Fruit fly (Drosophila melanogaster) whole organism, prepupa: ENCODE results near the gene Dh31.

Experiments
- Blimp-1 ChIP-seq: fragments of 200-800 bp; sonication (Bioruptor generic); optimal IDR thresholded peaks from 3 replicates; lab custom pipeline; 2017; ENCODE audit warnings: missing biosample characterization, missing genetic modification characterization, mild to moderate bottlenecking, moderate library complexity, missing genetic modification reagents
- CG10631 ChIP-seq: fragments of 200-800 bp; sonication (Bioruptor generic); optimal IDR thresholded peaks from 2 replicates; lab custom pipeline; 2016; ENCODE audit warnings: missing biosample characterization, missing genetic modification characterization
- CG10669 ChIP-seq: fragments of 200-800 bp; sonication (Bioruptor generic); optimal IDR thresholded peaks from 3 replicates; lab custom pipeline; 2018; ENCODE audit warnings: missing biosample characterization, mild to moderate bottlenecking, missing genetic modification characterization, moderate library complexity
- CG11762 ChIP-seq: fragments of 200-800 bp; sonication (Bioruptor generic); optimal IDR thresholded peaks from 3 replicates; lab custom pipeline; 2016; ENCODE audit warnings: missing biosample characterization, missing genetic modification characterization; ENCODE audit not compliant: insufficient read depth
- CG11902 ChIP-seq: fragments of 200-800 bp; sonication (Bioruptor generic); optimal IDR thresholded peaks from 3 replicates; lab custom pipeline; 2016; ENCODE audit warnings: missing biosample characterization, missing genetic modification characterization
- CG15336 ChIP-seq: fragments of 200-800 bp; sonication (Bioruptor generic); IDR thresholded peaks from 2 replicates; pipeline ENCODE4 v1.3.6; 2022; ENCODE audit warnings: missing biosample characterization, missing genetic modification characterization
- CG1621 ChIP-seq: fragments of 200-800 bp; sonication (Bioruptor generic); optimal IDR thresholded peaks from 3 replicates; lab custom pipeline; 2018; ENCODE audit warnings: missing biosample characterization, mild to moderate bottlenecking, missing genetic modification characterization
- CG3032 ChIP-seq: fragments of 200-800 bp; optimal IDR thresholded peaks from 2 replicates; lab custom pipeline; 2019; ENCODE audit warnings: missing biosample characterization, mild to moderate bottlenecking, missing genetic modification characterization, moderate library complexity
- CG31627 ChIP-seq: fragments of 200-800 bp; sonication (Bioruptor generic); optimal IDR thresholded peaks from 3 replicates; lab custom pipeline; 2016; ENCODE audit warnings: missing biosample characterization, missing genetic modification characterization
- CG32006 ChIP-seq: fragments of 200-800 bp; sonication (Bioruptor generic); optimal IDR thresholded peaks from 3 replicates; lab custom pipeline; 2017; ENCODE audit warnings: missing biosample characterization, mild to moderate bottlenecking, missing genetic modification characterization
- CG34406 ChIP-seq: fragments of 200-800 bp; sonication (Bioruptor generic); optimal IDR thresholded peaks from 3 replicates; lab custom pipeline; 2016; ENCODE audit warnings: missing biosample characterization, missing genetic modification characterization
- CG3919 ChIP-seq: fragments of 200-800 bp; sonication (Bioruptor generic); optimal IDR thresholded peaks from 3 replicates; lab custom pipeline; 2016; ENCODE audit warnings: missing biosample characterization, missing genetic modification characterization
- CG4318 ChIP-seq: fragments of 200-800 bp; sonication (Bioruptor generic); optimal IDR thresholded peaks from 3 replicates; lab custom pipeline; 2017; ENCODE audit warnings: missing biosample characterization, mild to moderate bottlenecking, missing genetic modification characterization
- CG6163 ChIP-seq: fragments of 200-800 bp; sonication (Bioruptor generic); IDR thresholded peaks from 3 replicates; pipeline ENCODE4 v1.3.6; 2022; ENCODE audit warnings: missing biosample characterization, missing genetic modification characterization
- CG6276 ChIP-seq: fragments of 200-800 bp; sonication (Bioruptor generic); optimal IDR thresholded peaks from 2 replicates; lab custom pipeline; 2017; ENCODE audit warnings: missing biosample characterization, mild to moderate bottlenecking, missing genetic modification characterization
- CG6854 ChIP-seq: fragments of 200-800 bp; sonication (Bioruptor generic); optimal IDR thresholded peaks from 2 replicates; lab custom pipeline; 2017; ENCODE audit warnings: missing biosample characterization, mild to moderate bottlenecking, missing genetic modification characterization
- CG8119 ChIP-seq: fragments of 200-800 bp; sonication (Bioruptor generic); IDR thresholded peaks from 3 replicates; pipeline ENCODE4 v1.3.6; 2022; ENCODE audit warnings: missing biosample characterization, missing genetic modification characterization
- CG8319 ChIP-seq: fragments of 200-800 bp; sonication (Bioruptor generic); optimal IDR thresholded peaks from 3 replicates; lab custom pipeline; 2016; ENCODE audit warnings: missing biosample characterization, missing genetic modification characterization
- CG8632 ChIP-seq: fragments of 200-800 bp; sonication (Bioruptor generic); optimal IDR thresholded peaks from 3 replicates; lab custom pipeline; 2016; ENCODE audit warnings: missing biosample characterization, missing genetic modification characterization
- CG9139 ChIP-seq: fragments of 200-800 bp; sonication (Bioruptor generic); optimal IDR thresholded peaks from 3 replicates; lab custom pipeline; 2017; ENCODE audit warnings: missing biosample characterization, mild to moderate bottlenecking, missing genetic modification characterization
- Eip75B ChIP-seq: fragments of 200-800 bp; sonication (Bioruptor generic); optimal IDR thresholded peaks from 3 replicates; lab custom pipeline; 2016; ENCODE audit warnings: missing biosample characterization, missing genetic modification characterization
- Eip78C ChIP-seq: fragments of 200-800 bp; sonication (Bioruptor generic); peaks from one replicate; lab custom pipeline; 2016; ENCODE audit warnings: missing biosample characterization, missing genetic modification characterization
- Eip93F ChIP-seq: fragments of 200-800 bp; sonication (Bioruptor generic); optimal IDR thresholded peaks from 2 replicates; lab custom pipeline; 2016; ENCODE audit warnings: missing biosample characterization, mild to moderate bottlenecking, missing genetic modification characterization
- Ets96B ChIP-seq: fragments of 200-800 bp; optimal IDR thresholded peaks from 2 replicates; lab custom pipeline; 2019; ENCODE audit warnings: missing biosample characterization, mild to moderate bottlenecking, missing genetic modification characterization, moderate library complexity
- Gug ChIP-seq: fragments of 200-800 bp; sonication (Bioruptor generic); IDR thresholded peaks from 2 replicates; pipeline ENCODE4 v1.3.6; 2022; ENCODE audit warnings: missing biosample characterization, missing genetic modification characterization
- Hr38 ChIP-seq: sonication (Bioruptor generic); optimal IDR thresholded peaks from 2 replicates; lab custom pipeline; 2016; ENCODE audit warnings: missing biosample characterization, missing genetic modification characterization
- Hr4 ChIP-seq: fragments of 200-800 bp; sonication (Bioruptor generic); optimal IDR thresholded peaks from 3 replicates; lab custom pipeline; 2016; ENCODE audit warnings: missing biosample characterization, missing genetic modification characterization
- Lpt ChIP-seq: fragments of 200-800 bp; sonication (Bioruptor generic); optimal IDR thresholded peaks from 3 replicates; lab custom pipeline; 2016; ENCODE audit warnings: missing biosample characterization, missing genetic modification characterization
- Met ChIP-seq: fragments of 200-800 bp; sonication (Bioruptor generic); optimal IDR thresholded peaks from 3 replicates; lab custom pipeline; 2016; ENCODE audit warnings: missing biosample characterization, missing genetic modification characterization
- OdsH ChIP-seq: fragments of 200-800 bp; sonication (Bioruptor generic); optimal IDR thresholded peaks from 3 replicates; lab custom pipeline; 2016; ENCODE audit warnings: missing biosample characterization, missing genetic modification characterization
- Smox ChIP-seq: fragments of 200-800 bp; sonication (Bioruptor generic); optimal IDR thresholded peaks from 3 replicates; lab custom pipeline; 2016; ENCODE audit warnings: missing biosample characterization, missing genetic modification characterization
- Sox102F ChIP-seq: fragments of 200-800 bp; sonication (Bioruptor generic); optimal IDR thresholded peaks from 2 replicates; lab custom pipeline; 2016; ENCODE audit warnings: missing biosample characterization, mild to moderate bottlenecking, missing genetic modification characterization
- Sox14 ChIP-seq: fragments of 200-800 bp; sonication (Bioruptor generic); optimal IDR thresholded peaks from 3 replicates; lab custom pipeline; 2016; ENCODE audit warnings: missing biosample characterization, missing genetic modification characterization
- achi ChIP-seq: fragments of 200-800 bp; sonication (Bioruptor generic); optimal IDR thresholded peaks from 3 replicates; lab custom pipeline; 2016; ENCODE audit warnings: missing biosample characterization, missing genetic modification characterization
- dac ChIP-seq: fragments of 200-800 bp; sonication (Bioruptor generic); optimal IDR thresholded peaks from 2 replicates; lab custom pipeline; 2017; ENCODE audit warnings: missing biosample characterization, mild to moderate bottlenecking, missing genetic modification characterization
- eg ChIP-seq: fragments of 200-800 bp; sonication (Bioruptor generic); IDR thresholded peaks from 3 replicates; pipeline ENCODE4 v1.3.6; 2022; ENCODE audit warnings: missing biosample characterization, missing genetic modification characterization
- esn ChIP-seq: fragments of 200-800 bp; sonication (Bioruptor generic); optimal IDR thresholded peaks from 2 replicates; lab custom pipeline; 2016; ENCODE audit warnings: missing biosample characterization, mild to moderate bottlenecking, missing genetic modification characterization, moderate library complexity
- fd59A ChIP-seq: fragments of 200-800 bp; sonication (Bioruptor generic); optimal IDR thresholded peaks from 2 replicates; lab custom pipeline; 2017; ENCODE audit warnings: missing biosample characterization, mild to moderate bottlenecking, missing genetic modification characterization, missing genetic modification reagents
- fd85E ChIP-seq: fragments of 200-800 bp; sonication (Bioruptor generic); optimal IDR thresholded peaks from 3 replicates; lab custom pipeline; 2016; ENCODE audit warnings: missing biosample characterization, missing genetic modification characterization
- fkh ChIP-seq: fragments of 200-800 bp; sonication (Bioruptor generic); optimal IDR thresholded peaks from 3 replicates; lab custom pipeline; 2017; ENCODE audit warnings: missing biosample characterization, mild to moderate bottlenecking, missing genetic modification characterization, moderate library complexity
- lz ChIP-seq: fragments of 200-800 bp; sonication (Bioruptor generic); optimal IDR thresholded peaks from 3 replicates; lab custom pipeline; 2016; ENCODE audit warnings: missing biosample characterization, missing genetic modification characterization
- net ChIP-seq: fragments of 200-800 bp; sonication (Bioruptor generic); optimal IDR thresholded peaks from 3 replicates; lab custom pipeline; 2016; ENCODE audit warnings: missing biosample characterization, missing genetic modification characterization
- spab ChIP-seq: fragments of 200-800 bp; sonication (Bioruptor generic); optimal IDR thresholded peaks from 2 replicates; lab custom pipeline; 2017; ENCODE audit warnings: missing biosample characterization, mild to moderate bottlenecking, missing genetic modification characterization, missing genetic modification reagents
- ss ChIP-seq, 2 experiments: fragments of 200-800 bp; sonication (Bioruptor generic); optimal IDR thresholded peaks; 2 replicates in 1 of 2; 3 replicates in 1 of 2; lab custom pipeline; 2017 to 2018; ENCODE audit warnings: mild to moderate bottlenecking in 2 of 2, missing biosample characterization in 2 of 2, missing genetic modification characterization in 2 of 2, moderate library complexity in 1 of 2
- svp ChIP-seq: fragments of 200-800 bp; sonication (Bioruptor generic); peaks from one replicate; lab custom pipeline; 2016; ENCODE audit warnings: missing biosample characterization, missing genetic modification characterization
- topi ChIP-seq: fragments of 200-800 bp; sonication (Bioruptor generic); optimal IDR thresholded peaks from 3 replicates; lab custom pipeline; 2016; ENCODE audit warnings: missing biosample characterization, missing genetic modification characterization
- vri ChIP-seq: fragments of 200-800 bp; sonication (Bioruptor generic); optimal IDR thresholded peaks from 3 replicates; lab custom pipeline; 2016; ENCODE audit warnings: missing biosample characterization, mild to moderate bottlenecking, missing genetic modification characterization

Gene Dh31

DNA sequence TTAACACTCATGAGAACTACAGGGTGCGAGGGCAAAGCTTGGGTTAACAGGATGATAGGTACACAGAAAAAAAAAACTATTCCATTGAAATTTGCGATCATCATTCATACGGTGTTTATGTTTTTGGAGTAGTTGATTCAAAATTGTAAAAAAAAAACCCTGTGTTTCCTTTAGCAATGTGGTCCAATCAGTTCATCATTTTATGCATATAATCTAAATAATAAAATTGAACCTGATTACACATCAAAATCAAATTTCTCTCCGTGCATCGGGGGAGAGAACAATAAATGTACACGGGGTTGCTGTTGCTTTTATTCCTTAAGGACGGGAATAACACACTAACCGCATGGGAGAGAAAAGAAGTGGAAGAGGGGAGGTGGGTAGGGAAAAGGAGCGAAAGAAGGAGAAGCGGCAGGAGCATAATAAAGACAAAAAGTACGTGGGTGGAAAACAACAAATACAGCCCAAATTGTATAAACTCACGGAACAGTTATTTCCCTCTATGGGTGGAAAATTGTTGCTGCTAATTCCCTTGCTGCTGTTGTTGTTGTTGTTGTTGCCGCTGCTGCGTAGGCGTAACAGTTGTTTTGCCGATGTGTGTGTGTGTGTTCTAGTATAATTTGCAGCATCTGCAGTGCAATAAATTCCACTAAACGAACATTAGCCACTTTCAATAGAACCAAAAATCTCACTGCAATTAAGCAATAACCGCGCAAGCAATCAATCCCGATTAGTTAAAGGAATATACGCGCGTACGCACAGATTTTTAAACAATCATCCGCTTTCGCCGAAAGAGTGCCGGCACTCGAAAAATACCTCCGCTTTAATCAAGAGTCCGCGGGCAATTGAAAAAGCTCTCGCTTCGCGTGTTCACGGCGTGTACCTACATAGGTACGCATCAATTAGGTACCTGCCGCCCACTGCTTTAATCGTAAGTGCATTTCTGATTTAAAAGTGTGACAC is 43.2 kb downstream of the Dh31 start, which contains the start of gene Agpat2 (continued):
- TF ChIP-seq Eip75B (peak; percentile 76), CG34406 (GFP tag; lab: Kevin White, UChicago) (peak; percentile 64), CG6163 (peak; percentile 73), ss (GFP tag; optimal IDR thresholded peaks at IDR 0.05; lab: Kevin White, UChicago) (peak; percentile 37 to 51), CG8632 (GFP tag; lab: Kevin White, UChicago) (peak; percentile 59), CG4318 (GFP tag; lab: Kevin White, UChicago) (peak; percentile 10), Sox14 (GFP tag; lab: Kevin White, UChicago) (peak; percentile 69), fd59A (GFP tag; lab: Kevin White, UChicago) (no peak), CG8319 (GFP tag; lab: Kevin White, UChicago) (peak; percentile 30), CG6854 (GFP tag; lab: Kevin White, UChicago) (no peak), dac (GFP tag; lab: Kevin White, UChicago) (no peak), CG6276 (GFP tag; lab: Kevin White, UChicago) (no peak), CG31627 (peak; percentile 77), spab (GFP tag; lab: Kevin White, UChicago) (peak; percentile 57), CG8119 (GFP tag; lab: Robert Waterston, UW) (0 out of 3 replicates have a peak, but pooled peaks have one; percentile 46), CG9139 (no peak), CG1621 (tag; lab: Kevin White, UChicago) (peak; percentile 48), CG11762 (GFP tag; lab: Kevin White, UChicago) (peak; percentile 20), CG10669 (GFP tag; lab: Kevin White, UChicago) (peak; percentile 62), CG32006 (peak; percentile 61), fd85E (GFP tag; lab: Kevin White, UChicago) (peak; percentile 7), Gug (GFP tag; lab: Robert Waterston, UW) (no peak), Eip93F (GFP tag; lab: Kevin White, UChicago) (peak; percentile 20)

DNA sequence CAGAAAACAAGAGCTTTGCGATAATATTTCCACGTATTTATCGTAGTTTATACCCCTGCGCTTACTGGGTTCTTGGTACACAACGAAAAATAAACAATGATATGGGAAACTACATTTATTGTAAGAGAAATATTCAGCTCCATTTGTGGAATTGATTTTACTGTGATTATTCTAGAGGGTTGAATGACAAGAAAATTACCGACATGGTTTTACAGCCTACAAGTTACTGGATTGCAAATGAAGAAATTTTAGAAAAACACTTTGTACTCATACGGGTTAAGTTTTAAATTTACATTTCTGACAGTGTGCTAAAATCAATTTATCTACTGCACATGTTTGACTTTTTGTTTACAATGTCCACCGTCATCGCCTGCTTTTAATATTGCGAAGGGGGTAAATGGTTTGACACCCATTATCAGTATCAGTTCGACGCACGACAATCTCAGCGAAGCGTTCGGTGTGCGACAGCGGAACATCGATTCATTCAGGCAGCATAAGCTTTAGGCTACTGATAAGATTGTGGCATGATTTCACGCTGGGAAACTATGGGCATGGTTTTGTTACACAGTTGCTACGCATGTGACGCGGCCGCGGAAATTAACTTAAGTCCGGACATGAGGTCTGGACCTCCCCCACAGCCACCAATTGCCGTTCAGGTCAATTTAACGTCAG is 44.7 kb downstream of the Dh31 start:
- peak; percentile 6 for TF ChIP-seq Ets96B
- peak; percentile 24 for TF ChIP-seq achi (GFP tag; lab: Kevin White, UChicago)
- TF ChIP-seq CG3919: peak; percentile 4
- no peak for TF ChIP-seq Blimp-1 (GFP tag; lab: Kevin White, UChicago)
- peak; percentile 3 for TF ChIP-seq vri (GFP tag; lab: Kevin White, UChicago)
- TF ChIP-seq svp: peak; percentile 38
- TF ChIP-seq CG10631: no peak
- peak; percentile 22 for TF ChIP-seq lz (GFP tag; lab: Kevin White, UChicago)
- TF ChIP-seq fkh (GFP tag; lab: Kevin White, UChicago): peak; percentile 65
- peak; percentile 14 for TF ChIP-seq Met (GFP tag; lab: Kevin White, UChicago)
- no peak for TF ChIP-seq CG11902 (GFP tag; lab: Kevin White, UChicago)
- peak; percentile 8 for TF ChIP-seq Sox102F (GFP tag; lab: Kevin White, UChicago)
- TF ChIP-seq Smox (GFP tag; lab: Kevin White, UChicago): no peak
- no peak for TF ChIP-seq CG15336 (GFP tag; lab: Robert Waterston, UW)
- peak; percentile 23 for TF ChIP-seq OdsH (GFP tag; lab: Kevin White, UChicago)
- TF ChIP-seq topi (GFP tag; lab: Kevin White, UChicago): peak; percentile 16
- peak; percentile 28 for TF ChIP-seq Hr4 (GFP tag; lab: Kevin White, UChicago)
- no peak for TF ChIP-seq Lpt (GFP tag; lab: Kevin White, UChicago)
- TF ChIP-seq CG34406 (GFP tag; lab: Kevin White, UChicago): no peak
- no peak for TF ChIP-seq Hr38 (GFP tag; lab: Kevin White, UChicago)
- peak; percentile 10 for TF ChIP-seq net (GFP tag; lab: Kevin White, UChicago)
- TF ChIP-seq CG10669 (GFP tag; lab: Kevin White, UChicago): peak; percentile 30
- no peak for TF ChIP-seq CG31627
- peak; percentile 73 for TF ChIP-seq Eip78C (GFP tag; lab: Kevin White, UChicago)
- no peak for TF ChIP-seq Eip93F (GFP tag; lab: Kevin White, UChicago)
- TF ChIP-seq esn (GFP tag; lab: Kevin White, UChicago): peak; percentile 23
- no peak for TF ChIP-seq eg (GFP tag; lab: Robert Waterston, UW)
- TF ChIP-seq CG3032 (tag; lab: Kevin White, UChicago): no peak
